Worm (Caenorhabditis elegans) whole organism, L4 larva: ENCODE measurements around the gene str-176.

Experiments used
- F10B5.3 ChIP-seq: sonication (generic microtip); optimal IDR thresholded peaks from 2 replicates; lab custom pipeline; 2016; ENCODE audit warnings: mild to moderate bottlenecking, missing genetic modification characterization, missing compliant biosample characterization
- F26F4.8 ChIP-seq: fragments of 200-800 bp; sonication (Bioruptor generic); conservative IDR thresholded peaks from 2 replicates; pipeline ENCODE4 v1.3.6; 2022; ENCODE audit warnings: missing genetic modification characterization, missing compliant biosample characterization
- F37D6.2 ChIP-seq: sonication (generic microtip); optimal IDR thresholded peaks from 2 replicates; lab custom pipeline; 2016; ENCODE audit warnings: mild to moderate bottlenecking, missing genetic modification characterization, missing compliant biosample characterization
- F49E8.2 ChIP-seq: sonication (generic microtip); optimal IDR thresholded peaks from 2 replicates; lab custom pipeline; 2016; ENCODE audit warnings: missing compliant biosample characterization, mild to moderate bottlenecking, missing genetic modification characterization, borderline replicate concordance
- Y48G9A.11 ChIP-seq: fragments of 200-800 bp; sonication (Bioruptor generic); IDR thresholded peaks from 2 replicates; pipeline ENCODE4 v1.3.6; 2022; ENCODE audit warnings: missing genetic modification reagents, missing genetic modification characterization, missing compliant biosample characterization
- Y5F2A.4 ChIP-seq: fragments of 200-800 bp; sonication (Bioruptor generic); optimal IDR thresholded peaks from 2 replicates; lab custom pipeline; 2018; ENCODE audit warnings: mild to moderate bottlenecking, missing genetic modification characterization, missing compliant biosample characterization
- Y75B8A.6 ChIP-seq: fragments of 200-800 bp; sonication (Bioruptor generic); IDR thresholded peaks from 2 replicates; pipeline ENCODE4 v1.3.6; 2022; ENCODE audit warnings: missing genetic modification reagents, missing genetic modification characterization, missing compliant biosample characterization
- ZK546.5 ChIP-seq, 2 experiments: sonication (generic microtip); optimal IDR thresholded peaks; 2 replicates each; lab custom pipeline; 2017; ENCODE audit warnings: missing biosample characterization in 2 of 2, missing genetic modification characterization in 2 of 2
- aly-2 ChIP-seq: sonication (generic microtip); optimal IDR thresholded peaks from 2 replicates; lab custom pipeline; 2018; ENCODE audit warnings: missing biosample characterization, missing genetic modification characterization
- ama-1 ChIP-seq: fragments of 150-350 bp; optimal IDR thresholded peaks from 2 replicates; lab custom pipeline; 2014; ENCODE audit warnings: inconsistent platforms, mixed read lengths
- ceh-20 ChIP-seq: fragments of 200-800 bp; sonication (Bioruptor generic); IDR thresholded peaks from 2 replicates; pipeline ENCODE4 v1.3.6; 2022; ENCODE audit warnings: missing genetic modification reagents, missing genetic modification characterization, missing compliant biosample characterization
- ceh-62 ChIP-seq: sonication (generic microtip); optimal IDR thresholded peaks from 2 replicates; lab custom pipeline; 2017; ENCODE audit warnings: missing biosample characterization, missing genetic modification characterization
- ces-1 ChIP-seq: fragments of 150-350 bp; sonication (generic microtip); optimal IDR thresholded peaks from 4 replicates; lab custom pipeline; 2014; ENCODE audit warnings: missing biosample characterization, missing genetic modification reagents, missing genetic modification characterization
- cey-2 ChIP-seq: sonication (generic microtip); optimal IDR thresholded peaks from 3 replicates; lab custom pipeline; 2017; ENCODE audit warnings: missing genetic modification characterization, mild to moderate bottlenecking, missing compliant biosample characterization, antibody characterized with exemption, borderline replicate concordance; ENCODE audit not compliant: insufficient read depth
- daf-16 ChIP-seq, 3 experiments: sonication (generic microtip); optimal IDR thresholded peaks; 2 replicates each; lab custom pipeline; 2016 to 2017; ENCODE audit warnings: missing genetic modification characterization in 3 of 3, missing genetic modification reagents in 3 of 3, mild to moderate bottlenecking in 2 of 3, missing compliant biosample characterization in 2 of 3, missing biosample characterization in 1 of 3, moderate library complexity in 1 of 3
- daf-19 ChIP-seq: fragments of 200-800 bp; sonication (Bioruptor generic); conservative IDR thresholded peaks from 2 replicates; pipeline ENCODE4 v1.3.6; 2022; ENCODE audit warnings: missing genetic modification characterization, missing compliant biosample characterization
- daf-8 ChIP-seq: fragments of 200-800 bp; sonication (Bioruptor generic); IDR thresholded peaks from 2 replicates; pipeline ENCODE4 v1.3.6; 2022; ENCODE audit warnings: missing genetic modification characterization, missing compliant biosample characterization
- dmd-6 ChIP-seq: fragments of 200-800 bp; sonication (Bioruptor generic); IDR thresholded peaks from 2 replicates; pipeline ENCODE4 v1.3.6; 2022; ENCODE audit warnings: missing genetic modification reagents, missing genetic modification characterization, missing compliant biosample characterization
- dmd-8 ChIP-seq: fragments of 200-800 bp; sonication (Bioruptor generic); IDR thresholded peaks from 2 replicates; pipeline ENCODE4 v1.3.6; 2022; ENCODE audit warnings: missing genetic modification characterization, missing compliant biosample characterization
- dmd-9 ChIP-seq: fragments of 200-800 bp; sonication (Bioruptor generic); IDR thresholded peaks from 2 replicates; pipeline ENCODE4 v1.3.6; 2022; ENCODE audit warnings: missing genetic modification reagents, missing genetic modification characterization, missing compliant biosample characterization
- duxl-1 ChIP-seq: sonication (generic microtip); optimal IDR thresholded peaks from 2 replicates; lab custom pipeline; 2016; ENCODE audit warnings: mild to moderate bottlenecking, missing genetic modification characterization, moderate library complexity, missing compliant biosample characterization; ENCODE audit not compliant: poor library complexity
- dve-1 ChIP-seq: sonication (generic microtip); optimal IDR thresholded peaks from 2 replicates; lab custom pipeline; 2017; ENCODE audit warnings: antibody characterized with exemption, mild to moderate bottlenecking, missing genetic modification characterization, missing compliant biosample characterization; ENCODE audit not compliant: insufficient read depth
- egl-27 ChIP-seq: sonication (generic microtip); optimal IDR thresholded peaks from 3 replicates; lab custom pipeline; 2017; ENCODE audit warnings: missing biosample characterization, missing genetic modification reagents, missing genetic modification characterization
- fos-1 ChIP-seq: fragments of 150-350 bp; optimal IDR thresholded peaks from 2 replicates; lab custom pipeline; 2014; ENCODE audit warnings: missing biosample characterization, missing genetic modification characterization
- jun-1 ChIP-seq: fragments of 150-350 bp; optimal IDR thresholded peaks from 2 replicates; lab custom pipeline; 2014; ENCODE audit warnings: missing biosample characterization, missing genetic modification reagents, missing genetic modification characterization
- lim-7 ChIP-seq: fragments of 200-800 bp; sonication (Bioruptor generic); IDR thresholded peaks from 2 replicates; pipeline ENCODE4 v1.3.6; 2022; ENCODE audit warnings: missing genetic modification characterization, missing compliant biosample characterization
- lin-13 ChIP-seq: fragments of 150-350 bp; optimal IDR thresholded peaks from 2 replicates; lab custom pipeline; 2014; ENCODE audit warnings: missing biosample characterization, missing genetic modification reagents, missing genetic modification characterization
- lin-39 ChIP-seq: fragments of 150-350 bp; optimal IDR thresholded peaks from 2 replicates; lab custom pipeline; 2014; ENCODE audit warnings: missing biosample characterization, missing genetic modification reagents, missing genetic modification characterization
- madf-5 ChIP-seq, 2 experiments: fragments of 200-800 bp; sonication (Bioruptor generic); IDR thresholded peaks; 2 replicates each; pipeline ENCODE4 v1.3.6; 2022; ENCODE audit warnings: missing compliant biosample characterization in 2 of 2, missing genetic modification characterization in 2 of 2
- madf-9 ChIP-seq: fragments of 200-800 bp; sonication (Bioruptor generic); conservative IDR thresholded peaks from 2 replicates; pipeline ENCODE4 v1.3.6; 2022; ENCODE audit warnings: missing genetic modification reagents, missing genetic modification characterization, missing compliant biosample characterization
- mdt-29 ChIP-seq: fragments of 200-800 bp; sonication (Bioruptor generic); IDR thresholded peaks from 2 replicates; pipeline ENCODE4 v1.3.6; 2022; ENCODE audit warnings: missing genetic modification reagents, missing genetic modification characterization, missing compliant biosample characterization
- mep-1 ChIP-seq: fragments of 150-350 bp; sonication (generic microtip); optimal IDR thresholded peaks from 3 replicates; lab custom pipeline; 2014; ENCODE audit warnings: missing biosample characterization, missing genetic modification characterization
- nhr-102 ChIP-seq: sonication (generic microtip); optimal IDR thresholded peaks from 2 replicates; lab custom pipeline; 2016; ENCODE audit warnings: mild to moderate bottlenecking, missing genetic modification characterization, moderate library complexity, missing compliant biosample characterization
- nhr-11 ChIP-seq: fragments of 150-350 bp; optimal IDR thresholded peaks from 2 replicates; lab custom pipeline; 2014; ENCODE audit warnings: missing biosample characterization, missing genetic modification characterization
- nhr-41 ChIP-seq: fragments of 200-800 bp; sonication (Bioruptor generic); IDR thresholded peaks from 2 replicates; pipeline ENCODE4 v1.3.6; 2022; ENCODE audit warnings: missing genetic modification reagents, missing genetic modification characterization, missing compliant biosample characterization
- nhr-48 ChIP-seq: sonication (generic microtip); optimal IDR thresholded peaks from 2 replicates; lab custom pipeline; 2016; ENCODE audit warnings: mild to moderate bottlenecking, missing genetic modification characterization, missing compliant biosample characterization
- nhr-6 ChIP-seq: fragments of 150-350 bp; optimal IDR thresholded peaks from 2 replicates; lab custom pipeline; 2014; ENCODE audit warnings: missing biosample characterization, missing genetic modification characterization
- php-3 ChIP-seq: fragments of 200-800 bp; sonication (Bioruptor generic); IDR thresholded peaks from 2 replicates; pipeline ENCODE4 v1.3.6; 2022; ENCODE audit warnings: missing genetic modification reagents, missing genetic modification characterization, missing compliant biosample characterization
- saeg-2 ChIP-seq: fragments of 200-800 bp; sonication (Bioruptor generic); IDR thresholded peaks from 2 replicates; pipeline ENCODE4 v1.3.6; 2022; ENCODE audit warnings: missing genetic modification reagents, missing genetic modification characterization, missing compliant biosample characterization
- set-16 ChIP-seq: fragments of 200-800 bp; sonication (Bioruptor generic); IDR thresholded peaks from 2 replicates; pipeline ENCODE4 v1.3.6; 2022; ENCODE audit warnings: missing genetic modification reagents, missing genetic modification characterization, missing compliant biosample characterization
- snpc-1.2 ChIP-seq: fragments of 200-800 bp; sonication (Bioruptor generic); IDR thresholded peaks from 2 replicates; pipeline ENCODE4 v1.3.6; 2022; ENCODE audit warnings: missing genetic modification reagents, missing genetic modification characterization, missing compliant biosample characterization
- snpc-4 ChIP-seq: fragments of 150-350 bp; optimal IDR thresholded peaks from 2 replicates; lab custom pipeline; 2014; ENCODE audit warnings: missing biosample characterization, missing genetic modification characterization
- tag-97 ChIP-seq: fragments of 200-800 bp; sonication (Bioruptor generic); IDR thresholded peaks from 2 replicates; pipeline ENCODE4 v1.3.6; 2022; ENCODE audit warnings: missing genetic modification characterization, missing compliant biosample characterization
- unc-130 ChIP-seq: sonication (generic microtip); optimal IDR thresholded peaks from 2 replicates; lab custom pipeline; 2016; ENCODE audit warnings: missing genetic modification reagents, missing genetic modification characterization, missing compliant biosample characterization
- vab-7 ChIP-seq: fragments of 200-800 bp; sonication (Bioruptor generic); IDR thresholded peaks from 2 replicates; pipeline ENCODE4 v1.3.6; 2022; ENCODE audit warnings: missing genetic modification reagents, missing genetic modification characterization, missing compliant biosample characterization
- zfp-3 ChIP-seq: fragments of 200-800 bp; sonication (Bioruptor generic); conservative IDR thresholded peaks from 2 replicates; pipeline ENCODE4 v1.3.6; 2022; ENCODE audit warnings: missing genetic modification reagents, missing genetic modification characterization, missing compliant biosample characterization
- zip-11 ChIP-seq: fragments of 200-800 bp; sonication (Bioruptor generic); IDR thresholded peaks from 2 replicates; pipeline ENCODE4 v1.3.6; 2022; ENCODE audit warnings: missing genetic modification characterization, missing compliant biosample characterization
- zip-2 ChIP-seq: fragments of 150-350 bp; optimal IDR thresholded peaks from 2 replicates; lab custom pipeline; 2014; ENCODE audit warnings: missing biosample characterization, missing genetic modification characterization

Gene str-176

DNA sequence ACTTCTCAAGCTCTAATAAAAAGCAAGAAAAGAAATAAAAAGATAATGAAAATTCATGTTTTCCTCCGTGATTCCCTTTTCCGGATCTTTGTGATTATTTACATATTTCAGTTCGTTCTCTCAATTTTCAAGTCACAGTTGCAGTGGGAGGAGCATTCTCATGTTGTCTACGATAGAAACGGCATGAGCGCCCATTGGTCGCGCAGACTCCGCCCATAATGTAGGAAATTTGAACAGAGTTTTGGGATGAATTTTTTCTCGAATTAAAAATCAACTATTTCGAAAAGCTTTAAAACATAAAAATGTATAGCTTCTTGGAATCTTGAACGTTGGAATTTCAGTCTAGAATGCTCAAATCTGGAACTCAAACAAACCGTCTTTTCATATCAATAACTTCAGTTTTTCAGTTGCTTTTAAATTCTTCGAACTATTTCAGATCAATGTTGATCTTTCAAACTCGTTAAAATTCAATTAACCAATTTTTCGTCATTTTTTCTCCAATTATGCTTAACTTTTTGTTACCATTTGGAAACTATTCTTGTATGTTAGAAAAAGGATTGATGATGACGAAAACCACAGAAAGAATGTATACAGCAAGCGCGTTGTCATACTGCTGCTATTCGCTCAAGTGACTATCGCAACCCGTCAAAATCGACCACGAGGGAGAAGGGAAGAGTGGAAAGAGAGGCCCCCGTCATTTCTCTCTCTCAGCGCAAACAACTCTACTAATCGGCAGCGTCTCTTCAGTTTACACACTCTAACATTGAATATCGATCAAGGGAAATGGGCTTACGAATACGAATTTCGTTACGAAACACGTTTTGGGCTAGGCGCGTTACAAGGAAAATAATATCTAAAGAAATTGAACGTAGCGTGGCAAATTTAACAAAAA is 31.8 kb downstream of the str-176 start (continued):
- TF ChIP-seq aly-2 (tag; lab: Kevin White, UChicago) (no peak), saeg-2 (peak; percentile 78; the same call in 1 of the 2 replicates), zfp-3 (peak; percentile 71; the same call in 1 of the 2 replicates), ceh-62 (tag; lab: Kevin White, UChicago) (peak; percentile 33), lin-39 (tag; lab: Kevin White, UChicago) (peak; percentile 73), duxl-1 (tag; lab: Kevin White, UChicago) (peak; percentile 49), lim-7 (no peak; the same call in 1 of the 2 replicates), dmd-6 (GFP tag; lab: Robert Waterston, UW) (peak; percentile 68), lin-13 (GFP tag; lab: Kevin White, UChicago) (peak; percentile 55), daf-19 (GFP tag; lab: Robert Waterston, UW) (no peak), fos-1 (tag; lab: Kevin White, UChicago) (no peak), F10B5.3 (tag; lab: Kevin White, UChicago) (no peak), madf-9 (peak; percentile 29; the same call in 1 of the 2 replicates), vab-7 (GFP tag; lab: Robert Waterston, UW) (peak; percentile 49), daf-8 (no peak), mep-1 (peak; percentile 58), nhr-41 (GFP tag; lab: Robert Waterston, UW) (0 out of 2 replicates have a peak, but pooled peaks have one; percentile 11), egl-27 (tag; lab: Kevin White, UChicago) (no peak), nhr-48 (tag; lab: Kevin White, UChicago) (no peak), tag-97 (no peak), mdt-29 (GFP tag; lab: Robert Waterston, UW) (peak; percentile 9), cey-2 (tag; lab: Kevin White, UChicago) (no peak), F26F4.8 (GFP tag; lab: Robert Waterston, UW) (no peak), F49E8.2 (no peak), unc-130 (GFP tag; lab: Kevin White, UChicago) (no peak), Y75B8A.6 (GFP tag; lab: Robert Waterston, UW) (0 out of 2 replicates have a peak, but pooled peaks have one; percentile 17), nhr-6 (tag; lab: Kevin White, UChicago) (peak; percentile 38), set-16 (GFP tag; lab: Robert Waterston, UW) (peak; percentile 31; the same call in 1 of the 2 replicates), zip-11 (0 out of 2 replicates have a peak, but pooled peaks have one; percentile 15), dmd-8 (peak; percentile 73), dve-1 (peak; percentile 61), ZK546.5 (tag; optimal IDR thresholded peaks at IDR 0.05; lab: Kevin White, UChicago) (no peak), Y48G9A.11 (GFP tag; lab: Robert Waterston, UW) (peak; percentile 36), jun-1 (tag; lab: Kevin White, UChicago) (no peak), ama-1 (lab: Kevin White, UChicago) (peak; percentile 96), daf-16 (GFP tag; optimal IDR thresholded peaks at IDR 0.05; lab: Kevin White, UChicago) (peak in 1 of 2 experiments; percentile 53), daf-16 (tag; optimal IDR thresholded peaks at IDR 0.05; lab: Kevin White, UChicago) (peak; percentile 73), snpc-4 (tag; lab: Kevin White, UChicago) (peak; percentile 45), nhr-11 (tag; lab: Kevin White, UChicago) (peak; percentile 51), nhr-102 (tag; lab: Kevin White, UChicago) (peak; percentile 24), ceh-20 (GFP tag; lab: Robert Waterston, UW) (peak; percentile 60), ces-1 (GFP tag; lab: Kevin White, UChicago) (no peak), madf-5 (GFP tag; IDR thresholded peaks at IDR 0.05; lab: Robert Waterston, UW) (0 out of 4 replicates have a peak, but pooled peaks of 1 of the 2 experiments have one; percentile 18), F37D6.2 (tag; lab: Kevin White, UChicago) (peak; percentile 20), php-3 (GFP tag; lab: Robert Waterston, UW) (peak; percentile 65), Y5F2A.4 (GFP tag; lab: Kevin White, UChicago) (no peak), dmd-9 (GFP tag; lab: Robert Waterston, UW) (no peak; the same call in 1 of the 2 replicates), zip-2 (tag; lab: Kevin White, UChicago) (no peak), snpc-1.2 (peak; percentile 24; the same call in 1 of the 2 replicates)
